Worm (Caenorhabditis elegans) whole organism, L3 larva: Measurements from ENCODE around the gene tbc-3.

Source experiments
- ama-1 ChIP-seq: fragments of 150-350 bp; optimal IDR thresholded peaks from 2 replicates; lab custom pipeline; 2018
- nhr-11 ChIP-seq: fragments of 150-350 bp; optimal IDR thresholded peaks from 2 replicates; lab custom pipeline; 2014; ENCODE audit warnings: missing biosample characterization, missing genetic modification characterization
- nhr-25 ChIP-seq: sonication (generic microtip); optimal IDR thresholded peaks from 2 replicates; lab custom pipeline; 2017; ENCODE audit warnings: missing biosample characterization, missing genetic modification characterization
- pqm-1 ChIP-seq: fragments of 150-350 bp; optimal IDR thresholded peaks from 2 replicates; lab custom pipeline; 2017; ENCODE audit warnings: missing biosample characterization, missing genetic modification characterization, inconsistent platforms
- sea-2 ChIP-seq: fragments of 150-350 bp; sonication (generic microtip); optimal IDR thresholded peaks from 4 replicates; lab custom pipeline; 2014; ENCODE audit warnings: missing biosample characterization, missing genetic modification reagents, missing genetic modification characterization

DNA sequence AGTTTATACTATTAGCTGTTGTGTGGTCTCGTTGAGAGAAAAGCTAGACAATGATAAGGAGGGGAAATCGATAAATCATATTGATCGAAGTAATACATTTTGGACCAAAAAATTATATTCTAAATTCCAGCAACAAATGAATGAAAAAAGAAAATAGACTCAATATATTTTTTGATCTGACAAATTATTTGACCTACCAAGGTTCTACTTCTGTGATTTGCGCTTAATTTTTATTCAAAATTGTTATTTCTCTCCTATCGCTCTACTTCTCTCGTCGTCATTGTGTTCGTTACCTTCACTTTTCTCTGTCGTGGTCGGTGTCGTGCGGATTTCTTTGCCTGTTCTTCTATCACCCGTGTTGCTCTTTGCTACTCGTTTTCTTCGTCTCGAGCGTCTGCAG is 39.8 kb upstream of the tbc-3 start:
- no peak for TF ChIP-seq nhr-11 (tag; lab: Kevin White, UChicago)
- TF ChIP-seq pqm-1 (tag; lab: Kevin White, UChicago), result no peak
- no peak for TF ChIP-seq nhr-25 (tag; lab: Kevin White, UChicago)
- TF ChIP-seq ama-1 (lab: Kevin White, UChicago), result no peak
- TF ChIP-seq sea-2 (GFP tag; lab: Kevin White, UChicago), result no peak
